Fruit fly (Drosophila melanogaster): Measurements from ENCODE around the gene CG14395.

The CG14395 gene

dm6 chr3R:12642051-12642532 is 20.5 kb upstream of the CG14395 start, which contains the start of gene CG6753:
Gene CG6753, minus strand, starts transcription at chr3R:12642482.
- no peak for TF ChIP-seq Jra (GFP tag; optimal IDR thresholded peaks at IDR 0.05)
- TF ChIP-seq tai (GFP tag; optimal IDR thresholded peaks at IDR 0.05), result no peak
- no peak for TF ChIP-seq fru (GFP tag; optimal IDR thresholded peaks at IDR 0.05)
- no peak for TF ChIP-seq h (GFP tag; optimal IDR thresholded peaks at IDR 0.05)
- TF ChIP-seq brk (GFP tag; optimal IDR thresholded peaks at IDR 0.05), result no peak
- no peak for TF ChIP-seq HLH106 (tag; optimal IDR thresholded peaks at IDR 0.05)
- no peak for TF ChIP-seq Rel (GFP tag; optimal IDR thresholded peaks at IDR 0.05)
- TF ChIP-seq Rel (tag; optimal IDR thresholded peaks at IDR 0.05), result no peak

- no peak for TF ChIP-seq Vsx2 (GFP tag; optimal IDR thresholded peaks at IDR 0.05; ENCODE audit: partially characterized antibody)
- peak; percentile 15 for TF ChIP-seq HLH106 (tag; optimal IDR thresholded peaks at IDR 0.05)
These were observed 17.9 kb upstream of the CG14395 start for dm6 chr3R:12644621-12645310.

- TF ChIP-seq Dfd (GFP tag; optimal IDR thresholded peaks at IDR 0.05), result no peak
- no peak for TF ChIP-seq Hr83 (GFP tag; optimal IDR thresholded peaks at IDR 0.05; ENCODE audit: poor library complexity, severe bottlenecking)
- TF ChIP-seq Rel (GFP tag; optimal IDR thresholded peaks at IDR 0.05), result no peak
- no peak for TF ChIP-seq Rel (tag; optimal IDR thresholded peaks at IDR 0.05)
- no peak for TF ChIP-seq woc (GFP tag; optimal IDR thresholded peaks at IDR 0.05)
- no peak for TF ChIP-seq Dif (GFP tag; optimal IDR thresholded peaks at IDR 0.05; ENCODE audit: partially characterized antibody)
These were observed 16.8 kb upstream of the CG14395 start for dm6 chr3R:12645771-12646317.

dm6 chr3R:12646926-12647325 is 15.7 kb upstream of the CG14395 start:
- TF ChIP-seq rgr (GFP tag; optimal IDR thresholded peaks at IDR 0.05) (no peak), br (GFP tag; optimal IDR thresholded peaks at IDR 0.05) (no peak), Jra (GFP tag; optimal IDR thresholded peaks at IDR 0.05) (no peak), dsf (GFP tag; optimal IDR thresholded peaks at IDR 0.05; ENCODE audit: borderline replicate concordance) (no peak), lola (GFP tag; optimal IDR thresholded peaks at IDR 0.05) (no peak), dl (GFP tag; optimal IDR thresholded peaks at IDR 0.05; ENCODE audit: insufficient read depth in 1 of 2, partially characterized antibody in 2 of 2) (no peak), sv (GFP tag; optimal IDR thresholded peaks at IDR 0.05) (no peak), GATAd (GFP tag; optimal IDR thresholded peaks at IDR 0.05) (no peak), h (GFP tag; optimal IDR thresholded peaks at IDR 0.05) (no peak), Dif (GFP tag; optimal IDR thresholded peaks at IDR 0.05; ENCODE audit: partially characterized antibody) (no peak), woc (GFP tag; optimal IDR thresholded peaks at IDR 0.05) (no peak), Rel (GFP tag; optimal IDR thresholded peaks at IDR 0.05) (no peak), Rel (tag; optimal IDR thresholded peaks at IDR 0.05) (no peak), Vsx2 (GFP tag; optimal IDR thresholded peaks at IDR 0.05; ENCODE audit: partially characterized antibody) (no peak), Sp1 (GFP tag; optimal IDR thresholded peaks at IDR 0.05) (no peak), CG9705 (GFP tag; optimal IDR thresholded peaks at IDR 0.05) (no peak), OdsH (GFP tag; optimal IDR thresholded peaks at IDR 0.05) (no peak), fru (GFP tag; optimal IDR thresholded peaks at IDR 0.05) (no peak), Hr83 (GFP tag; optimal IDR thresholded peaks at IDR 0.05; ENCODE audit: poor library complexity, severe bottlenecking) (no peak), Mio (GFP tag; optimal IDR thresholded peaks at IDR 0.05) (no peak)

dm6 chr3R:12647348-12647747 is 15.3 kb upstream of the CG14395 start:
- no peak for TF ChIP-seq HLH106 (tag; optimal IDR thresholded peaks at IDR 0.05)

dm6 chr3R:12647954-12648353 is 14.7 kb upstream of the CG14395 start, which contains the start of gene Dtg:
Gene Dtg, plus strand, starts transcription at chr3R:12648058.
- TF ChIP-seq psq (GFP tag; optimal IDR thresholded peaks at IDR 0.05), result no peak
- no peak for TF ChIP-seq Hnf4 (GFP tag; optimal IDR thresholded peaks at IDR 0.05)
- no peak for TF ChIP-seq Dfd (GFP tag; optimal IDR thresholded peaks at IDR 0.05)
- TF ChIP-seq usp (GFP tag; optimal IDR thresholded peaks at IDR 0.05), result no peak
- TF ChIP-seq foxo (GFP tag; optimal IDR thresholded peaks at IDR 0.05), result no peak
- TF ChIP-seq Jra (GFP tag; optimal IDR thresholded peaks at IDR 0.05), result no peak
- TF ChIP-seq h (GFP tag; optimal IDR thresholded peaks at IDR 0.05), result no peak
- no peak for TF ChIP-seq lola (GFP tag; optimal IDR thresholded peaks at IDR 0.05)
- peak; percentile 45 for TF ChIP-seq br (GFP tag; optimal IDR thresholded peaks at IDR 0.05)
- TF ChIP-seq Dif (GFP tag; optimal IDR thresholded peaks at IDR 0.05; ENCODE audit: partially characterized antibody), result no peak
- TF ChIP-seq Rel (GFP tag; optimal IDR thresholded peaks at IDR 0.05), result no peak
- peak; percentile 6 for TF ChIP-seq Rel (tag; optimal IDR thresholded peaks at IDR 0.05)
- no peak for TF ChIP-seq tai (GFP tag; optimal IDR thresholded peaks at IDR 0.05)
- TF ChIP-seq Abd-B (GFP tag; optimal IDR thresholded peaks at IDR 0.05), result no peak
- TF ChIP-seq Sp1 (GFP tag; optimal IDR thresholded peaks at IDR 0.05), result no peak
- peak; percentile 64 for TF ChIP-seq Vsx2 (GFP tag; optimal IDR thresholded peaks at IDR 0.05; ENCODE audit: partially characterized antibody)
- no peak for TF ChIP-seq sage (GFP tag; optimal IDR thresholded peaks at IDR 0.05)
- TF ChIP-seq fru (GFP tag; optimal IDR thresholded peaks at IDR 0.05), result peak; percentile 22
- no peak for TF ChIP-seq CrebA (GFP tag; optimal IDR thresholded peaks at IDR 0.05; ENCODE audit: borderline replicate concordance)
- no peak for TF ChIP-seq jim (GFP tag; optimal IDR thresholded peaks at IDR 0.05)
- no peak for TF ChIP-seq sv (GFP tag; optimal IDR thresholded peaks at IDR 0.05)
- TF ChIP-seq dmrt93B (GFP tag; optimal IDR thresholded peaks at IDR 0.05), result no peak
- TF ChIP-seq CG9705 (GFP tag; optimal IDR thresholded peaks at IDR 0.05), result no peak
- no peak for TF ChIP-seq woc (GFP tag; optimal IDR thresholded peaks at IDR 0.05)
- TF ChIP-seq pan (optimal IDR thresholded peaks at IDR 0.05), result no peak
- TF ChIP-seq Hr78 (GFP tag; optimal IDR thresholded peaks at IDR 0.05), result no peak
- no peak for TF ChIP-seq GATAd (GFP tag; optimal IDR thresholded peaks at IDR 0.05)

Data from whole organism, wandering third instar larva.